Fruit fly (Drosophila melanogaster) whole organism, embryonic: Measurements from ENCODE around the gene CG12581.

Source experiments
- CG10543 ChIP-seq: fragments of 200-800 bp; sonication (Bioruptor generic); optimal IDR thresholded peaks from 3 replicates; lab custom pipeline; 2017; ENCODE audit warnings: missing biosample characterization, mild to moderate bottlenecking, missing genetic modification characterization, moderate library complexity
- CG11085 ChIP-seq: fragments of 200-800 bp; sonication (Bioruptor generic); IDR thresholded peaks from 2 replicates; pipeline ENCODE4 v1.3.6; 2022; ENCODE audit warnings: missing biosample characterization, missing genetic modification characterization
- CG1233 ChIP-seq: fragments of 200-800 bp; sonication (Bioruptor generic); optimal IDR thresholded peaks from 4 replicates; lab custom pipeline; 2018; ENCODE audit warnings: missing biosample characterization, mild to moderate bottlenecking, missing genetic modification characterization
- CG13624 ChIP-seq: fragments of 200-800 bp; sonication (Bioruptor generic); optimal IDR thresholded peaks from 2 replicates; lab custom pipeline; 2016; ENCODE audit warnings: missing biosample characterization, missing genetic modification characterization
- CG1602 ChIP-seq: fragments of 200-800 bp; sonication (Bioruptor generic); optimal IDR thresholded peaks from 3 replicates; lab custom pipeline; 2016; ENCODE audit warnings: missing biosample characterization, missing genetic modification characterization
- CG17361 ChIP-seq: fragments of 200-800 bp; sonication (Bioruptor generic); IDR thresholded peaks from 3 replicates; pipeline ENCODE4 v1.3.6; 2022; ENCODE audit warnings: missing biosample characterization, missing genetic modification characterization
- CG18011 ChIP-seq: fragments of 200-800 bp; sonication (Bioruptor generic); optimal IDR thresholded peaks from 2 replicates; lab custom pipeline; 2017; ENCODE audit warnings: missing biosample characterization, missing genetic modification characterization, mild to moderate bottlenecking, moderate library complexity, missing genotype
- CG1832 ChIP-seq: fragments of 200-800 bp; sonication (Bioruptor generic); optimal IDR thresholded peaks from 2 replicates; lab custom pipeline; 2017; ENCODE audit warnings: missing biosample characterization, mild to moderate bottlenecking, missing genetic modification characterization, inconsistent platforms
- CG3407 ChIP-seq: fragments of 200-800 bp; sonication (Bioruptor generic); optimal IDR thresholded peaks from 2 replicates; lab custom pipeline; 2018; ENCODE audit warnings: missing biosample characterization, mild to moderate bottlenecking, missing genetic modification characterization
- CG34224 ChIP-seq: fragments of 200-800 bp; sonication (Bioruptor generic); IDR thresholded peaks from 3 replicates; pipeline ENCODE4 v1.3.6; 2022; ENCODE audit warnings: missing biosample characterization, missing genetic modification characterization; ENCODE audit not compliant: partially characterized antibody
- CG3847 ChIP-seq: fragments of 200-800 bp; sonication (Bioruptor generic); IDR thresholded peaks from 2 replicates; pipeline ENCODE4 v1.3.6; 2022; ENCODE audit warnings: missing biosample characterization, missing genetic modification characterization
- CG4328 ChIP-seq: fragments of 200-800 bp; sonication (Bioruptor generic); optimal IDR thresholded peaks from 3 replicates; lab custom pipeline; 2017; ENCODE audit warnings: missing biosample characterization, missing genetic modification reagents, missing genetic modification characterization
- CG7372 ChIP-seq: fragments of 200-800 bp; sonication (Bioruptor generic); IDR thresholded peaks from 2 replicates; pipeline ENCODE4 v1.3.6; 2022; ENCODE audit warnings: missing biosample characterization, missing genetic modification characterization
- CG7556 ChIP-seq: fragments of 200-800 bp; sonication (Bioruptor generic); optimal IDR thresholded peaks from 2 replicates; lab custom pipeline; 2017; ENCODE audit warnings: missing biosample characterization, mild to moderate bottlenecking, missing genetic modification characterization
- Dip2 ChIP-seq: fragments of 200-800 bp; sonication (Bioruptor generic); IDR thresholded peaks from 2 replicates; pipeline ENCODE4 v1.3.6; 2022; ENCODE audit warnings: missing biosample characterization, missing genetic modification characterization
- Eip74EF ChIP-seq, 2 experiments: fragments of 200-800 bp in 1 of 2; fragments of >200 bp in 1 of 2; sonication (Bioruptor generic) in 1 of 2; optimal IDR thresholded peaks; 2 replicates each; lab custom pipeline; 2017 to 2019; ENCODE audit warnings: missing biosample characterization in 2 of 2, missing genetic modification characterization in 2 of 2, mild to moderate bottlenecking in 1 of 2, moderate library complexity in 1 of 2
- Gsc ChIP-seq: fragments of 200-800 bp; sonication (Bioruptor generic); IDR thresholded peaks from 2 replicates; pipeline ENCODE4 v1.3.6; 2022; ENCODE audit warnings: missing biosample characterization, missing genetic modification characterization
- Gug ChIP-seq: fragments of 200-800 bp; sonication (Bioruptor generic); IDR thresholded peaks from 4 replicates; pipeline ENCODE4 v1.3.6; 2022; ENCODE audit warnings: missing biosample characterization, missing genetic modification characterization
- HLH3B ChIP-seq: fragments of 200-800 bp; sonication (Bioruptor generic); IDR thresholded peaks from 2 replicates; pipeline ENCODE4 v1.3.6; 2022; ENCODE audit warnings: missing biosample characterization, missing genetic modification characterization
- NC2α ChIP-seq: fragments of 200-800 bp; sonication (Bioruptor generic); optimal IDR thresholded peaks from 2 replicates; lab custom pipeline; 2016; ENCODE audit warnings: missing biosample characterization, missing genetic modification characterization
- NC2β ChIP-seq: fragments of 200-800 bp; sonication (Bioruptor generic); optimal IDR thresholded peaks from 2 replicates; lab custom pipeline; 2016; ENCODE audit warnings: missing biosample characterization, missing genetic modification characterization
- Optix ChIP-seq: fragments of 200-800 bp; sonication (Bioruptor generic); IDR thresholded peaks from 3 replicates; pipeline ENCODE4 v1.3.6; 2022; ENCODE audit warnings: missing biosample characterization, missing genetic modification characterization
- Pdp1 ChIP-seq, 2 experiments: fragments of 200-800 bp; sonication (Bioruptor generic); optimal IDR thresholded peaks; 3 replicates each; lab custom pipeline; 2016; ENCODE audit warnings: missing biosample characterization in 2 of 2, missing genetic modification characterization in 2 of 2, mild to moderate bottlenecking in 1 of 2, moderate library complexity in 1 of 2
- Ptx1 ChIP-seq: fragments of 200-800 bp; sonication (Bioruptor generic); IDR thresholded peaks from 2 replicates; pipeline ENCODE4 v1.3.6; 2022; ENCODE audit warnings: missing biosample characterization, missing genetic modification characterization
- Rx ChIP-seq: fragments of 200-800 bp; sonication (Bioruptor generic); IDR thresholded peaks from 2 replicates; pipeline ENCODE4 v1.3.6; 2022; ENCODE audit warnings: missing biosample characterization, missing genetic modification characterization
- ara ChIP-seq: fragments of 200-800 bp; sonication (Bioruptor generic); IDR thresholded peaks from 2 replicates; pipeline ENCODE4 v1.3.6; 2022; ENCODE audit warnings: missing biosample characterization, missing genetic modification characterization
- ash1 ChIP-seq: fragments of 200-800 bp; sonication (Bioruptor generic); optimal IDR thresholded peaks from 2 replicates; lab custom pipeline; 2018; ENCODE audit warnings: missing biosample characterization, mild to moderate bottlenecking, missing genetic modification characterization
- bigmax ChIP-seq: fragments of 200-800 bp; sonication (Bioruptor generic); optimal IDR thresholded peaks from 2 replicates; lab custom pipeline; 2018; ENCODE audit warnings: missing biosample characterization, mild to moderate bottlenecking, missing genetic modification characterization
- cad ChIP-seq: fragments of >200 bp; optimal IDR thresholded peaks from 2 replicates; lab custom pipeline; 2017; ENCODE audit warnings: missing biosample characterization, missing genetic modification characterization
- cg ChIP-seq: fragments of 200-800 bp; sonication (Bioruptor generic); optimal IDR thresholded peaks from 3 replicates; lab custom pipeline; 2019; ENCODE audit warnings: missing biosample characterization, mild to moderate bottlenecking, missing genetic modification characterization, moderate library complexity
- dmrt99B ChIP-seq: fragments of 200-800 bp; sonication (Bioruptor generic); optimal IDR thresholded peaks from 2 replicates; lab custom pipeline; 2018; ENCODE audit warnings: missing biosample characterization, mild to moderate bottlenecking, missing genetic modification characterization, moderate library complexity
- esg ChIP-seq: fragments of 200-800 bp; sonication (Bioruptor generic); conservative IDR thresholded peaks from 2 replicates; pipeline ENCODE4 v1.3.6; 2022; ENCODE audit warnings: missing biosample characterization, missing genetic modification characterization
- ftz-f1 ChIP-seq: fragments of 200-800 bp; sonication (Bioruptor generic); optimal IDR thresholded peaks from 2 replicates; lab custom pipeline; 2016; ENCODE audit warnings: missing biosample characterization, missing genetic modification characterization
- gfzf ChIP-seq: fragments of 200-800 bp; sonication (Bioruptor generic); optimal IDR thresholded peaks from 2 replicates; lab custom pipeline; 2016; ENCODE audit warnings: missing biosample characterization, mild to moderate bottlenecking, missing genetic modification characterization, moderate library complexity
- h ChIP-seq: fragments of >200 bp; optimal IDR thresholded peaks from 2 replicates; lab custom pipeline; 2017
- hbn ChIP-seq: fragments of 200-800 bp; sonication (Bioruptor generic); IDR thresholded peaks from 2 replicates; pipeline ENCODE4 v1.3.6; 2022; ENCODE audit warnings: missing biosample characterization, missing genetic modification characterization; ENCODE audit not compliant: partially characterized antibody
- hth ChIP-seq: fragments of >200 bp; optimal IDR thresholded peaks from 2 replicates; lab custom pipeline; 2017; ENCODE audit warnings: inconsistent platforms
- jing ChIP-seq: fragments of 200-800 bp; sonication (Bioruptor generic); optimal IDR thresholded peaks from 2 replicates; lab custom pipeline; 2018; ENCODE audit warnings: missing biosample characterization, mild to moderate bottlenecking, missing genetic modification characterization
- jumu ChIP-seq: fragments of 200-800 bp; sonication (Bioruptor generic); optimal IDR thresholded peaks from 3 replicates; lab custom pipeline; 2016; ENCODE audit warnings: missing biosample characterization, missing genetic modification characterization
- ken ChIP-seq: fragments of 200-800 bp; sonication (Bioruptor generic); IDR thresholded peaks from 3 replicates; pipeline ENCODE4 v1.3.6; 2022; ENCODE audit warnings: missing biosample characterization, missing genetic modification characterization
- klu ChIP-seq: fragments of 200-800 bp; sonication (Bioruptor generic); IDR thresholded peaks from 2 replicates; pipeline ENCODE4 v1.3.6; 2022; ENCODE audit warnings: missing biosample characterization, missing genetic modification characterization
- lab ChIP-seq: fragments of 200-800 bp; sonication (Bioruptor generic); optimal IDR thresholded peaks from 3 replicates; lab custom pipeline; 2017; ENCODE audit warnings: missing biosample characterization, missing genetic modification characterization, mild to moderate bottlenecking, moderate library complexity, missing genetic modification reagents
- pb ChIP-seq: fragments of 200-800 bp; sonication (Bioruptor generic); optimal IDR thresholded peaks from 3 replicates; lab custom pipeline; 2016; ENCODE audit warnings: missing biosample characterization, missing genetic modification characterization
- phol ChIP-seq: fragments of 200-800 bp; sonication (Bioruptor generic); optimal IDR thresholded peaks from 3 replicates; lab custom pipeline; 2018; ENCODE audit warnings: missing biosample characterization, mild to moderate bottlenecking, missing genetic modification characterization, moderate library complexity
- salm ChIP-seq: fragments of 200-800 bp; sonication (Bioruptor generic); optimal IDR thresholded peaks from 2 replicates; lab custom pipeline; 2018; ENCODE audit warnings: missing biosample characterization, mild to moderate bottlenecking, missing genetic modification characterization
- sd ChIP-seq: fragments of 200-800 bp; sonication (Bioruptor generic); optimal IDR thresholded peaks from 3 replicates; lab custom pipeline; 2018; ENCODE audit warnings: missing biosample characterization, mild to moderate bottlenecking, missing genetic modification characterization, moderate library complexity
- stwl ChIP-seq: fragments of 200-800 bp; sonication (Bioruptor generic); optimal IDR thresholded peaks from 3 replicates; lab custom pipeline; 2018; ENCODE audit warnings: missing biosample characterization, mild to moderate bottlenecking, missing genetic modification characterization, moderate library complexity
- sug ChIP-seq: fragments of 200-800 bp; optimal IDR thresholded peaks from 2 replicates; lab custom pipeline; 2019; ENCODE audit warnings: missing biosample characterization, mild to moderate bottlenecking, missing genetic modification characterization, moderate library complexity
- tap ChIP-seq: fragments of 200-800 bp; optimal IDR thresholded peaks from 3 replicates; lab custom pipeline; 2019; ENCODE audit warnings: missing biosample characterization, mild to moderate bottlenecking, missing genetic modification characterization, moderate library complexity
- trh ChIP-seq: fragments of 200-800 bp; sonication (Bioruptor generic); optimal IDR thresholded peaks from 2 replicates; lab custom pipeline; 2016; ENCODE audit warnings: missing biosample characterization, missing genetic modification characterization
- zen ChIP-seq: fragments of 200-800 bp; sonication (Bioruptor generic); optimal IDR thresholded peaks from 3 replicates; lab custom pipeline; 2018; ENCODE audit warnings: missing biosample characterization, mild to moderate bottlenecking, missing genetic modification characterization, moderate library complexity

The CG12581 gene

DNA sequence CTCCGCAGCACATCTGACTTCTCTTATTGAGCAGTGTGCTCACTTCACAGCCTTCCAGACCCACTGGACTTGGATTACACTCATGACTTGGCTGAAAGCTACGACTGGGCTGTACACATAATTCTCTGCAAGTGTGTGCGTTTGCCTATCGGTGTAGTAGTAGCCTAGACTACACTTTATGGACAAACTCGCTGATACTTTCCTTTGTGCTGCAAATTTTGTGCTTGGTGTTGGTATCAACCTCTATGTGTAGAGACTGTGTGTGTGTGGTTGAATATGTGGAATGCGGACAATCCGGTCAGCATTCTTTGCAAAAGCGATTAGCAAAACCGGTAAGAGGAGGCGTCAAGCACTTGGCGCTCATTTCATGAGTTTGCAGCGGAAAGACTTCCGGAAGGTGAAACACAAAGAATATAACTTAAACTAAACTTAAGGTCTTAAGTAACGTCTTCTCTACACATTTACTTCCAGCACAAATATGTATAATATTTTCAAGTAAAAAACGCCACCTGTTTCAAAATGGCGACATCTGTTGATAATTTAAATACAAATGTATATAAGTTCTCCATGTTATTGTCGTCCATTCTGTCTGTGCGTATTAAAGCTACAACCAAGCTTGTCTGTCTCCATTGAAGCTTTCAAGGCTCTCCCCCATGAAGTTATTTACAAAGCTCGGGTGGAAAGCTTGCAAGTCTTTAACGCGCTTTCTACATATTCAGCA lies 12.5 kb downstream of the CG12581 start (continued):
- TF ChIP-seq ken (GFP tag; lab: Robert Waterston, UW) (no peak), pb (no peak), bigmax (GFP tag; lab: Kevin White, UChicago) (no peak), klu (GFP tag; lab: Robert Waterston, UW) (no peak), salm (no peak), CG10543 (GFP tag; lab: Kevin White, UChicago) (peak; percentile 61), HLH3B (GFP tag; lab: Robert Waterston, UW) (no peak), Pdp1 (GFP tag; optimal IDR thresholded peaks at IDR 0.05; lab: Kevin White, UChicago) (no peak), CG1602 (no peak), CG4328 (no peak), CG17361 (GFP tag; lab: Robert Waterston, UW) (no peak), h (lab: Kevin White, UChicago) (no peak), CG13624 (no peak), CG7556 (GFP tag; lab: Kevin White, UChicago) (no peak), CG1233 (GFP tag; lab: Kevin White, UChicago) (no peak), dmrt99B (tag; lab: Kevin White, UChicago) (no peak), ara (no peak), NC2β (no peak), gfzf (GFP tag; lab: Kevin White, UChicago) (no peak), Dip2 (GFP tag; lab: Robert Waterston, UW) (no peak), NC2α (GFP tag; lab: Kevin White, UChicago) (no peak), hth (lab: Kevin White, UChicago) (no peak), Ptx1 (no peak), lab (GFP tag; lab: Kevin White, UChicago) (peak; percentile 10), esg (GFP tag; lab: Robert Waterston, UW) (no peak), Optix (GFP tag; lab: Robert Waterston, UW) (no peak), Gsc (GFP tag; lab: Robert Waterston, UW) (no peak), sug (peak; percentile 83), jumu (GFP tag; lab: Kevin White, UChicago) (no peak), trh (no peak), cg (GFP tag; lab: Kevin White, UChicago) (peak; percentile 72), cad (GFP tag; lab: Kevin White, UChicago) (no peak), CG11085 (GFP tag; lab: Robert Waterston, UW) (no peak), jing (GFP tag; lab: Kevin White, UChicago) (no peak), CG3407 (no peak), stwl (no peak), CG7372 (no peak), ash1 (GFP tag; lab: Kevin White, UChicago) (no peak), Eip74EF (GFP tag; optimal IDR thresholded peaks at IDR 0.05; lab: Kevin White, UChicago) (peak in 1 of 2 experiments; percentile 82), Gug (no peak), zen (tag; lab: Kevin White, UChicago) (no peak), hbn (GFP tag; lab: Robert Waterston, UW) (no peak), sd (tag; lab: Kevin White, UChicago) (peak; percentile 100), phol (peak; percentile 37), CG3847 (GFP tag; lab: Robert Waterston, UW) (no peak), CG1832 (no peak), CG18011 (GFP tag; lab: Kevin White, UChicago) (no peak), Rx (GFP tag; lab: Robert Waterston, UW) (no peak), tap (tag; lab: Kevin White, UChicago) (no peak), ftz-f1 (GFP tag; lab: Kevin White, UChicago) (no peak), CG34224 (GFP tag; lab: Robert Waterston, UW) (no peak)
